Worm (Caenorhabditis elegans): ENCODE measurements around the gene srv-8.

DNA sequence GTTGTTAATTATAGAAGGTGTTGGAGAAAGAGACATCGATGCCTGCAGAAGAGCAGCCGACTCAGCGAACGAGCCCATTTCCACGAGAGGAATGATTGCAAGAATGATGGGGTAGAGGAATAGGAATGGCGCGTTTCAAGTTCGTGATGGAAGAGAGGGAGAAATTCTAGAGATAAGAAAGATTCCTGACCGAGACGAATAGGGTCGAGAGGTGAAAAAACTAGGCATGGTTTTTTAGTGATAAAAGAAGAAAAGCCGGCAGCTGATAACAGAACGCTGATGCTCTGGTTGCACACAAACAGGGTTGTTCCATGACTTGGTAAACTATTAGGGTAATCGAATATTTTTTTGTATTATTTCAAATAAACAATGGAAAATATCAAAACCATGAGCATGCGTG lies 47.7 kb downstream of the srv-8 start:
- TF ChIP-seq nhr-76 (tag; optimal IDR thresholded peaks at IDR 0.05), result no peak
- no peak for TF ChIP-seq daf-8 (GFP tag; IDR thresholded peaks at IDR 0.05)
- TF ChIP-seq mxl-2 (GFP tag; conservative IDR thresholded peaks at IDR 0.05), result no peak
- TF ChIP-seq snpc-4 (tag; optimal IDR thresholded peaks at IDR 0.05), result no peak
- TF ChIP-seq daf-19 (GFP tag; conservative IDR thresholded peaks at IDR 0.05), result no peak
- no peak for TF ChIP-seq zag-1 (tag; optimal IDR thresholded peaks at IDR 0.05)
- TF ChIP-seq nhr-41 (GFP tag; IDR thresholded peaks at IDR 0.05), result peak; percentile 42; the same call in 1 of the 2 replicates
- no peak for TF ChIP-seq Y48G9A.11 (GFP tag; IDR thresholded peaks at IDR 0.05)
- no peak for TF ChIP-seq madf-9 (GFP tag; conservative IDR thresholded peaks at IDR 0.05)
- TF ChIP-seq lsy-2 (tag; optimal IDR thresholded peaks at IDR 0.05), result no peak
- no peak for TF ChIP-seq nhr-25 (tag; optimal IDR thresholded peaks at IDR 0.05; ENCODE audit: borderline replicate concordance, insufficient read depth)
- TF ChIP-seq skn-1 (tag; optimal IDR thresholded peaks at IDR 0.05), result no peak
- no peak for TF ChIP-seq ceh-44 (GFP tag; IDR thresholded peaks at IDR 0.05)
- TF ChIP-seq nhr-11 (tag; optimal IDR thresholded peaks at IDR 0.05), result no peak
